Worm (Caenorhabditis elegans) whole organism, late embryonic: ENCODE results near the gene shpk-1.

Experiments used
- C38D4.7 ChIP-seq: fragments of 200-800 bp; sonication (Bioruptor generic); optimal IDR thresholded peaks from 2 replicates; lab custom pipeline; 2018; ENCODE audit warnings: mild to moderate bottlenecking, missing genetic modification characterization, moderate library complexity, missing compliant biosample characterization
- K09A11.1 ChIP-seq: sonication (generic microtip); optimal IDR thresholded peaks from 2 replicates; lab custom pipeline; 2017; ENCODE audit warnings: antibody characterized with exemption, mild to moderate bottlenecking, missing genetic modification characterization, missing compliant biosample characterization; ENCODE audit not compliant: insufficient read depth
- ceh-19 ChIP-seq: fragments of 200-800 bp; sonication (Bioruptor generic); optimal IDR thresholded peaks from 2 replicates; lab custom pipeline; 2018; ENCODE audit warnings: mild to moderate bottlenecking, missing genetic modification characterization, missing compliant biosample characterization
- ceh-22 ChIP-seq: sonication (generic microtip); optimal IDR thresholded peaks from 2 replicates; lab custom pipeline; 2017; ENCODE audit warnings: missing biosample characterization, missing genetic modification characterization
- ceh-24 ChIP-seq: sonication (generic microtip); optimal IDR thresholded peaks from 2 replicates; lab custom pipeline; 2016; ENCODE audit warnings: mild to moderate bottlenecking, missing genetic modification characterization, missing compliant biosample characterization
- ceh-31 ChIP-seq: sonication (generic microtip); optimal IDR thresholded peaks from 2 replicates; lab custom pipeline; 2016; ENCODE audit warnings: missing genetic modification characterization, missing compliant biosample characterization
- ceh-45 ChIP-seq: fragments of 200-800 bp; sonication (Bioruptor generic); IDR thresholded peaks from 2 replicates; pipeline ENCODE4 v1.3.6; 2022; ENCODE audit warnings: missing genetic modification reagents, missing genetic modification characterization, missing compliant biosample characterization
- ceh-48 ChIP-seq: sonication (generic microtip); optimal IDR thresholded peaks from 2 replicates; lab custom pipeline; 2016; ENCODE audit warnings: missing genetic modification characterization, inconsistent platforms, missing compliant biosample characterization
- ceh-9 ChIP-seq: sonication (generic microtip); optimal IDR thresholded peaks from 2 replicates; lab custom pipeline; 2016; ENCODE audit warnings: mild to moderate bottlenecking, missing genetic modification characterization, inconsistent platforms, missing compliant biosample characterization
- che-1 ChIP-seq: sonication (generic microtip); optimal IDR thresholded peaks from 2 replicates; lab custom pipeline; 2016; ENCODE audit warnings: mild to moderate bottlenecking, missing genetic modification characterization, missing compliant biosample characterization
- dmd-4 ChIP-seq: sonication (generic microtip); optimal IDR thresholded peaks from 2 replicates; lab custom pipeline; 2016; ENCODE audit warnings: borderline replicate concordance, missing genetic modification characterization, missing compliant biosample characterization
- dve-1 ChIP-seq: sonication (generic microtip); optimal IDR thresholded peaks from 2 replicates; lab custom pipeline; 2017; ENCODE audit warnings: antibody characterized with exemption, mild to moderate bottlenecking, missing genetic modification characterization, missing compliant biosample characterization
- elt-2 ChIP-seq: sonication (generic microtip); optimal IDR thresholded peaks from 2 replicates; lab custom pipeline; 2016; ENCODE audit warnings: missing genetic modification reagents, missing genetic modification characterization, missing compliant biosample characterization
- elt-4 ChIP-seq: sonication (generic microtip); optimal IDR thresholded peaks from 2 replicates; lab custom pipeline; 2016; ENCODE audit warnings: missing genetic modification characterization, missing compliant biosample characterization
- eyg-1 ChIP-seq: sonication (generic microtip); optimal IDR thresholded peaks from 2 replicates; lab custom pipeline; 2016; ENCODE audit warnings: missing genotype, missing genetic modification characterization, missing compliant biosample characterization
- hlh-13 ChIP-seq: fragments of 200-800 bp; sonication (Bioruptor generic); optimal IDR thresholded peaks from 2 replicates; lab custom pipeline; 2018; ENCODE audit warnings: mild to moderate bottlenecking, missing genetic modification characterization, missing compliant biosample characterization
- hlh-6 ChIP-seq: sonication (generic microtip); optimal IDR thresholded peaks from 2 replicates; lab custom pipeline; 2016; ENCODE audit warnings: missing genotype, missing genetic modification characterization, missing compliant biosample characterization
- hlh-8 ChIP-seq: sonication (generic microtip); optimal IDR thresholded peaks from 2 replicates; lab custom pipeline; 2016; ENCODE audit warnings: missing genotype, missing genetic modification characterization, missing compliant biosample characterization
- madf-2 ChIP-seq: sonication (generic microtip); optimal IDR thresholded peaks from 2 replicates; lab custom pipeline; 2017; ENCODE audit warnings: missing genetic modification characterization, missing compliant biosample characterization
- mec-3 ChIP-seq: sonication (generic microtip); optimal IDR thresholded peaks from 2 replicates; lab custom pipeline; 2016; ENCODE audit warnings: borderline replicate concordance, missing genetic modification characterization, missing compliant biosample characterization
- npax-4 ChIP-seq: sonication (generic microtip); optimal IDR thresholded peaks from 2 replicates; lab custom pipeline; 2016; ENCODE audit warnings: missing genetic modification characterization, missing compliant biosample characterization
- pag-3 ChIP-seq: sonication (generic microtip); optimal IDR thresholded peaks from 2 replicates; lab custom pipeline; 2016; ENCODE audit warnings: missing compliant biosample characterization, missing genetic modification characterization, borderline replicate concordance
- pat-9 ChIP-seq: fragments of 200-800 bp; sonication (Bioruptor generic); optimal IDR thresholded peaks from 2 replicates; lab custom pipeline; 2018; ENCODE audit warnings: mild to moderate bottlenecking, missing genetic modification characterization, moderate library complexity, missing compliant biosample characterization
- ref-2 ChIP-seq: sonication (generic microtip); optimal IDR thresholded peaks from 2 replicates; lab custom pipeline; 2016; ENCODE audit warnings: missing genetic modification characterization, missing compliant biosample characterization
- rnt-1 ChIP-seq: sonication (generic microtip); optimal IDR thresholded peaks from 2 replicates; lab custom pipeline; 2016; ENCODE audit warnings: missing genetic modification characterization, missing compliant biosample characterization
- sdc-2 ChIP-seq: sonication (generic microtip); optimal IDR thresholded peaks from 2 replicates; lab custom pipeline; 2016; ENCODE audit warnings: missing genotype, missing genetic modification characterization, missing compliant biosample characterization
- sox-4 ChIP-seq: sonication (generic microtip); optimal IDR thresholded peaks from 2 replicates; lab custom pipeline; 2017; ENCODE audit warnings: mild to moderate bottlenecking, missing genetic modification characterization, inconsistent platforms, missing compliant biosample characterization
- tbx-2 ChIP-seq: sonication (generic microtip); optimal IDR thresholded peaks from 2 replicates; lab custom pipeline; 2016; ENCODE audit warnings: missing genetic modification characterization, missing compliant biosample characterization
- unc-55 ChIP-seq: sonication (generic microtip); optimal IDR thresholded peaks from 2 replicates; lab custom pipeline; 2017; ENCODE audit warnings: missing biosample characterization, missing genetic modification reagents, missing genetic modification characterization
- ztf-16 ChIP-seq: sonication (generic microtip); optimal IDR thresholded peaks from 2 replicates; lab custom pipeline; 2017; ENCODE audit warnings: missing genetic modification characterization, missing compliant biosample characterization

The shpk-1 gene

ce11 chrIII:13580538-13580937, 27.3 kb upstream of the shpk-1 start, which contains the start of gene T05D4.5:
Gene T05D4.5 (plus strand): TSS chrIII:13580838.
- no peak for TF ChIP-seq hlh-6 (tag; lab: Kevin White, UChicago)
- TF ChIP-seq dmd-4, result no peak
- no peak for TF ChIP-seq ceh-19 (GFP tag; lab: Kevin White, UChicago)
- no peak for TF ChIP-seq madf-2 (tag; lab: Kevin White, UChicago)
- TF ChIP-seq pat-9 (tag; lab: Kevin White, UChicago), result no peak
- no peak for TF ChIP-seq mec-3 (tag; lab: Kevin White, UChicago)
- no peak for TF ChIP-seq ceh-48 (tag; lab: Kevin White, UChicago)
- no peak for TF ChIP-seq eyg-1 (tag; lab: Kevin White, UChicago)
- TF ChIP-seq unc-55 (GFP tag; lab: Kevin White, UChicago), result no peak
- no peak for TF ChIP-seq hlh-8 (tag; lab: Kevin White, UChicago)
- no peak for TF ChIP-seq ztf-16 (tag; lab: Kevin White, UChicago)

- no peak for TF ChIP-seq sox-4 (tag; lab: Kevin White, UChicago)
Observed at ce11 chrIII:13581727-13582126, 26.1 kb upstream of the shpk-1 start.

ce11 chrIII:13600254-13600653, 7.6 kb upstream of the shpk-1 start:
- no peak for TF ChIP-seq ref-2 (tag; lab: Kevin White, UChicago)
- no peak for TF ChIP-seq dve-1 (tag; lab: Kevin White, UChicago)
- TF ChIP-seq dmd-4, result no peak
- TF ChIP-seq ztf-16 (tag; lab: Kevin White, UChicago), result no peak
- TF ChIP-seq madf-2 (tag; lab: Kevin White, UChicago), result no peak

- no peak for TF ChIP-seq che-1 (tag; lab: Kevin White, UChicago)
- TF ChIP-seq ceh-9, result no peak
- peak; percentile 48 for TF ChIP-seq elt-4 (tag; lab: Kevin White, UChicago)
- no peak for TF ChIP-seq ceh-19 (GFP tag; lab: Kevin White, UChicago)
- TF ChIP-seq hlh-13 (GFP tag; lab: Kevin White, UChicago), result no peak
- TF ChIP-seq ref-2 (tag; lab: Kevin White, UChicago), result no peak
- TF ChIP-seq, all 69 proteins: peak for 1
Observed at ce11 chrIII:13604834-13605233, 3.0 kb upstream of the shpk-1 start.

ce11 chrIII:13606016-13606530, 1.7 kb upstream of the shpk-1 start, which contains the start of gene act-5:
Gene act-5 (minus strand): TSS chrIII:13606066.
- TF ChIP-seq elt-2 (tag; lab: Kevin White, UChicago), result peak; percentile 68
- TF ChIP-seq ceh-31 (tag; lab: Kevin White, UChicago), result no peak
- TF ChIP-seq dve-1 (tag; lab: Kevin White, UChicago), result peak; percentile 33
- no peak for TF ChIP-seq pag-3
- no peak for TF ChIP-seq tbx-2 (tag; lab: Kevin White, UChicago)
- no peak for TF ChIP-seq K09A11.1 (tag; lab: Kevin White, UChicago)
- no peak for TF ChIP-seq ceh-24 (tag; lab: Kevin White, UChicago)
- no peak for TF ChIP-seq ref-2 (tag; lab: Kevin White, UChicago)
- TF ChIP-seq C38D4.7 (GFP tag; lab: Kevin White, UChicago), result no peak
- TF ChIP-seq, all 69 proteins: peak for 2

ce11 chrIII:13606865-13607264, 955 bp upstream of the shpk-1 start:
- no peak for TF ChIP-seq eyg-1 (tag; lab: Kevin White, UChicago)
- no peak for TF ChIP-seq sox-4 (tag; lab: Kevin White, UChicago)
- no peak for TF ChIP-seq npax-4 (tag; lab: Kevin White, UChicago)
- no peak for TF ChIP-seq tbx-2 (tag; lab: Kevin White, UChicago)
- no peak for TF ChIP-seq ref-2 (tag; lab: Kevin White, UChicago)

ce11 chrIII:13614206-13614605, 6.4 kb downstream of the shpk-1 start:
- TF ChIP-seq ceh-24 (tag; lab: Kevin White, UChicago), result no peak
- TF ChIP-seq rnt-1 (tag; lab: Kevin White, UChicago), result no peak
- no peak for TF ChIP-seq ceh-22 (tag; lab: Kevin White, UChicago)
- TF ChIP-seq sdc-2, result no peak
- no peak for TF ChIP-seq ceh-45 (GFP tag; lab: Robert Waterston, UW)
